Fruit fly (Drosophila melanogaster): ENCODE measurements around the gene CG14384.

Gene CG14384

dm6 chr3R:12972106-12972505 is 4.6 kb upstream of the CG14384 start:
- TF ChIP-seq CG7928 (GFP tag; optimal IDR thresholded peaks at IDR 0.05) (peak; percentile 57), exex (tag; optimal IDR thresholded peaks at IDR 0.05) (peak; percentile 98), CG10543 (GFP tag; optimal IDR thresholded peaks at IDR 0.05) (peak; percentile 10), CG34376 (GFP tag; optimal IDR thresholded peaks at IDR 0.05) (peak; percentile 78), grn (GFP tag; optimal IDR thresholded peaks at IDR 0.05) (peak; percentile 81), seq (GFP tag; IDR thresholded peaks at IDR 0.05) (no peak), CG7556 (GFP tag; optimal IDR thresholded peaks at IDR 0.05) (no peak), Bgb (GFP tag; IDR thresholded peaks at IDR 0.05; ENCODE audit: partially characterized antibody) (no peak), pita (GFP tag; optimal IDR thresholded peaks at IDR 0.05) (no peak), her (GFP tag; optimal IDR thresholded peaks at IDR 0.05) (no peak), tap (tag; optimal IDR thresholded peaks at IDR 0.05) (no peak), Hey (tag; optimal IDR thresholded peaks at IDR 0.05) (peak; percentile 92), CG18599 (GFP tag; optimal IDR thresholded peaks at IDR 0.05) (peak; percentile 8), CG6175 (GFP tag; IDR thresholded peaks at IDR 0.05) (no peak), sd (tag; optimal IDR thresholded peaks at IDR 0.05) (peak; percentile 61), mirr (GFP tag; optimal IDR thresholded peaks at IDR 0.05) (peak; percentile 63), vnd (GFP tag; IDR thresholded peaks at IDR 0.05; ENCODE audit: partially characterized antibody) (peak; percentile 35; the same call in 1 of the 3 replicates), GATAe (GFP tag; conservative IDR thresholded peaks at IDR 0.05) (peak; percentile 76), lab (GFP tag; optimal IDR thresholded peaks at IDR 0.05) (peak; percentile 3), sug (tag; optimal IDR thresholded peaks at IDR 0.05) (peak; percentile 80)

- TF ChIP-seq Ssrp (tag; optimal IDR thresholded peaks at IDR 0.05): no peak
- TF ChIP-seq vvl (GFP tag; IDR thresholded peaks at IDR 0.05): no peak
- TF ChIP-seq CG17359 (tag; optimal IDR thresholded peaks at IDR 0.05): no peak
- peak; percentile 44 for TF ChIP-seq exex (tag; optimal IDR thresholded peaks at IDR 0.05)
Observed at dm6 chr3R:12964043-12964442, 3.5 kb downstream of the CG14384 start.

dm6 chr3R:12963491-12963890 is 4.0 kb downstream of the CG14384 start, which contains the start of gene Cyp304a1:
TSS of gene Cyp304a1 (plus strand) at chr3R:12963791.
- TF ChIP-seq CG14667 (GFP tag; IDR thresholded peaks at IDR 0.05): no peak
- TF ChIP-seq Neu2 (GFP tag; optimal IDR thresholded peaks at IDR 0.05; ENCODE audit: borderline replicate concordance): no peak
- no peak for TF ChIP-seq CG15696 (tag; optimal IDR thresholded peaks at IDR 0.05)
- TF ChIP-seq gce (GFP tag; IDR thresholded peaks at IDR 0.05): no peak
- TF ChIP-seq disco-r (GFP tag; optimal IDR thresholded peaks at IDR 0.05): no peak
- no peak for TF ChIP-seq CG8944 (GFP tag; optimal IDR thresholded peaks at IDR 0.05)
- TF ChIP-seq CG9215 (GFP tag; IDR thresholded peaks at IDR 0.05): no peak
- no peak for TF ChIP-seq Max (GFP tag; optimal IDR thresholded peaks at IDR 0.05)

- TF ChIP-seq cwo (GFP tag; optimal IDR thresholded peaks at IDR 0.05) (peak; percentile 9), run (tag; optimal IDR thresholded peaks at IDR 0.05) (no peak)
Observed at dm6 chr3R:12962612-12963011, 4.9 kb downstream of the CG14384 start.

All from whole organism, embryonic.